Fruit fly (Drosophila melanogaster): ENCODE data around the gene CG8664.

DNA sequence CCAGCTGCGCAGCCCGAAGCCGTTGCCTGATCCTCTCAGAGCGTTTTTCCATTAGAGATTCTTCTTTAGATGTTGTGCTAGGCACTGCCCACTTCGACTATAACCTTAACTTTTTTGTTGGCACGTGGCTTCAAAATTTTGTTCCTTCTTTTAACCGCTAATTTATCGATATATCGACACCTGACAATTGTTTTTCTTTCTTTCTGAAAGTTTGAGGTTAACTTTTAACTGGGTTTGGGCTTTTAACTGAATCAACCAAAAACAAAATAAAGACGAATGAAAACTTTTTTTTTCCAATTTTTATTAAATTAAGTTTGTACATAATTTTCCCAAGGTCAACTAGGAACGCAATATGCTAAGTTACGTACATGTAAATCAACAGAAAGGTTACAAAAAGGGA lies 35.6 kb downstream of the CG8664 start, which contains the start of gene CG42854:
- TF ChIP-seq CG15336 (GFP tag; IDR thresholded peaks at IDR 0.05) (no peak), CG6854 (GFP tag; optimal IDR thresholded peaks at IDR 0.05) (no peak), Sox15 (GFP tag; optimal IDR thresholded peaks at IDR 0.05) (no peak), Eip93F (GFP tag; optimal IDR thresholded peaks at IDR 0.05) (no peak), lz (GFP tag; optimal IDR thresholded peaks at IDR 0.05) (no peak), vri (GFP tag; optimal IDR thresholded peaks at IDR 0.05) (no peak), dsx (GFP tag; optimal IDR thresholded peaks at IDR 0.05; ENCODE audit: poor library complexity, severe bottlenecking) (no peak), Blimp-1 (GFP tag; optimal IDR thresholded peaks at IDR 0.05) (no peak)

Data from whole organism, prepupa.